Worm (Caenorhabditis elegans): ENCODE results near the gene srh-70.
A peak's percentile ranks its signal among the peaks of the same experiment; 100 is the strongest.
"Not testable (repeated sequence)": the region's sequence is repeated elsewhere in the genome, so short reads cannot be mapped to it uniquely, and the experiment has no call there.

srh-70 gene

DNA sequence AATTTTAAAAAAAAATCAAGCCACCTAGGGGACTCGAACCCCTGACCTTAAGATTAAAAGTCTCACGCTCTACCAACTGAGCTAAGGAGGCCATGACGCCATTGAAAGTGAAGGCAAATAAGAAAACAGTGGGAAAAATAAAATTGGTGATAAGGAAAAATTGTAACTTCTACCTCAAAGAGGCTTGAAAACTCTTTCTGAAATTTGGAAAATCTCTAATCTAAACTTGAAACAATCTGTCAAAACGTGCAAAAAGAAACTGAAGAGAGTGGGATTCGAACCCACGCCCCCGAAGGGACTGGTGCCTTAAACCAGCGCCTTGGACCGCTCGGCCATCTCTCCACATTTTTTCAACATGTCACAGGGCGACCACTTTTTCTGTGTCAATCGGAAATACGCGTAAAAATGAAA is 23.0 kb upstream of the srh-70 start (continued):
- TF ChIP-seq mcd-1 (GFP tag; IDR thresholded peaks at IDR 0.05) (peak; percentile 50; the same call in 1 of the 2 replicates), F33H1.4 (GFP tag; IDR thresholded peaks at IDR 0.05) (peak; percentile 24), snpc-1.1 (tag; optimal IDR thresholded peaks at IDR 0.05; ENCODE audit: insufficient read depth) (peak; percentile 76), snpc-4 (GFP tag; optimal IDR thresholded peaks at IDR 0.05) (peak; percentile 75), snpc-4 (tag; optimal IDR thresholded peaks at IDR 0.05) (peak in 3 of 4 experiments; percentile 44 to 72 (median 70)), lin-54 (GFP tag; optimal IDR thresholded peaks at IDR 0.05) (peak; percentile 41), egl-44 (GFP tag; IDR thresholded peaks at IDR 0.05) (0 out of 2 replicates have a peak, but pooled peaks have one; percentile 64), Y79H2A.3 (GFP tag; conservative IDR thresholded peaks at IDR 0.05) (0 out of 2 replicates have a peak, but pooled peaks have one; percentile 53), chd-7 (tag; optimal IDR thresholded peaks at IDR 0.05) (peak; percentile 77), mxl-1 (tag; optimal IDR thresholded peaks at IDR 0.05) (peak; percentile 65), madf-10 (tag; optimal IDR thresholded peaks at IDR 0.05) (peak; percentile 39), B0019.2 (GFP tag; conservative IDR thresholded peaks at IDR 0.05) (0 out of 2 replicates have a peak, but pooled peaks have one; percentile 26), atf-7 (tag; optimal IDR thresholded peaks at IDR 0.05) (peak; percentile 66), F49E8.2 (tag; optimal IDR thresholded peaks at IDR 0.05; ENCODE audit: insufficient read depth) (peak; percentile 61), die-1 (tag; optimal IDR thresholded peaks at IDR 0.05) (peak; percentile 84), hrde-1 (tag; optimal IDR thresholded peaks at IDR 0.05; ENCODE audit: borderline replicate concordance) (peak; percentile 64), ztf-18 (tag; optimal IDR thresholded peaks at IDR 0.05) (peak; percentile 65), ztf-28 (GFP tag; IDR thresholded peaks at IDR 0.05) (0 out of 2 replicates have a peak, but pooled peaks have one; percentile 42), tbp1 (GFP tag; optimal IDR thresholded peaks at IDR 0.05) (peak; percentile 91), rec-8 (tag; optimal IDR thresholded peaks at IDR 0.05) (peak; percentile 3 to 62), nhr-80 (tag; optimal IDR thresholded peaks at IDR 0.05) (peak; percentile 52), zim-3 (tag; optimal IDR thresholded peaks at IDR 0.05) (peak; percentile 73), pbrm-1 (GFP tag; IDR thresholded peaks at IDR 0.05) (peak; percentile 49; the same call in 1 of the 2 replicates), B0336.3 (GFP tag; IDR thresholded peaks at IDR 0.05) (peak; percentile 73), K12H6.12 (tag; optimal IDR thresholded peaks at IDR 0.05) (peak; percentile 9), xnd-1 (tag; optimal IDR thresholded peaks at IDR 0.05) (peak; percentile 3), hmg-1.2 (GFP tag; IDR thresholded peaks at IDR 0.05) (peak; percentile 62; the same call in 1 of the 2 replicates), B0261.1 (tag; optimal IDR thresholded peaks at IDR 0.05) (peak; percentile 94), mel-28 (tag; optimal IDR thresholded peaks at IDR 0.05; ENCODE audit: borderline replicate concordance) (peak; percentile 3), hsf-1 (GFP tag; IDR thresholded peaks at IDR 0.05) (0 out of 2 replicates have a peak, but pooled peaks have one; percentile 14)

DNA sequence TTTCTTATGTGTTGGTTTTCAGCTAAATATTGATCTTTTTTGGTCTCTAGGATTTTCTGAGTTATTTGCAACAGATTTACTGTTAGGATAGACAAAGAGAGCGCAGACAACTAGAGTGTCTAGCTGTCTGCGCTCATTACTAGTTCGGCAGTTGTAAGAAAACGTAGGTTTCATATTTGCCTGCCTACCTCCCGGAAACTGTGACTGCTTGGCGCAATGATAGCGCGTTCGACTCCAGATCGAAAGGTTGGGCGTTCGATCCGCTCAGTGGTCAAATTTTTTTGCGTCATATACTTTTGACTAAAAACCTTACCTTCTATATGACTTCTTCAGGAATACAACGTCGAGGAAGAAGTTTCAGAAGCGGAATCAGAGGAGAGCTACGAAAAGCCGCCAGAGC is 20.7 kb upstream of the srh-70 start:
- TF ChIP-seq die-1 (tag; optimal IDR thresholded peaks at IDR 0.05) (no peak), B0261.1 (tag; optimal IDR thresholded peaks at IDR 0.05) (peak; percentile 57), rpc-1 (optimal IDR thresholded peaks at IDR 0.05) (peak; percentile 46), rpc-1 (tag; optimal IDR thresholded peaks at IDR 0.05) (peak; percentile 69), ztf-26 (tag; optimal IDR thresholded peaks at IDR 0.05) (no peak), tbp1 (GFP tag; optimal IDR thresholded peaks at IDR 0.05) (peak; percentile 80)

DNA sequence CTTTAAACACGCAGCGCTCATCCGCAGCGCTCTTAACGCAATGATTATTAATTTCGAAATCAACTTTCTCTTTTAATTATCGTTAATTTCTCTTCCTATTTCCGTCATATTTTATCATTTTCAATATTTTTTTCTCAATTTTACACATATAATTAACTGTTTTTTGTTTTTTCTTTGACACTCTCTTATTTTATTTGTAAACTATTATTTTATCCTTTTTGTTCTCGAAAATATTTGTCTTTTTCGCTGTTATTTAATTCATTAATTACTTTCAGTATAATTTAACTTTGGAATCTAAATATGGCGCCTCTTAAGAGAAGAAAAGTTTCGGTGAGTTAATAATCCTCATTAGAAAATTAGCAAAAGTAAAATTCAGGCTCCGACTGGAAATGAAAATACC is 17.5 kb upstream of the srh-70 start, which contains the start of gene F49C5.3:
Gene F49C5.3 (plus strand): TSS at position 301 of the 400 bp plus-strand sequence.
- not testable (repeated sequence) for TF ChIP-seq nhr-90 (tag; optimal IDR thresholded peaks at IDR 0.05); attf-6 (GFP tag; IDR thresholded peaks at IDR 0.05); Y79H2A.3 (GFP tag; conservative IDR thresholded peaks at IDR 0.05)

All from whole organism, young adult.